Fruit fly (Drosophila melanogaster) whole organism, pupa: ENCODE measurements around the gene CG42717.

ENCODE experiments used
- CG10348 ChIP-seq: fragments of 200-800 bp; sonication (Bioruptor generic); IDR thresholded peaks from 2 replicates; pipeline ENCODE4 v1.3.6; 2022; ENCODE audit warnings: missing biosample characterization, missing genetic modification characterization
- CG12605 ChIP-seq: fragments of 200-800 bp; sonication (Bioruptor generic); IDR thresholded peaks from 2 replicates; pipeline ENCODE4 v1.3.6; 2022; ENCODE audit warnings: missing biosample characterization, missing genetic modification characterization
- CG13204 ChIP-seq: fragments of 200-800 bp; sonication (Bioruptor generic); optimal IDR thresholded peaks from 2 replicates; lab custom pipeline; 2018; ENCODE audit warnings: missing biosample characterization, mild to moderate bottlenecking, missing genetic modification characterization, moderate library complexity
- CG14655 ChIP-seq: fragments of 200-800 bp; sonication (Bioruptor generic); optimal IDR thresholded peaks from 3 replicates; lab custom pipeline; 2017; ENCODE audit warnings: mild to moderate bottlenecking, missing biosample characterization, missing genetic modification reagents, missing genetic modification characterization
- CG15710 ChIP-seq: fragments of 200-800 bp; sonication (Bioruptor generic); optimal IDR thresholded peaks from 2 replicates; lab custom pipeline; 2018; ENCODE audit warnings: missing biosample characterization, mild to moderate bottlenecking, missing genetic modification characterization, moderate library complexity
- CG17806 ChIP-seq: fragments of 200-800 bp; sonication (Bioruptor generic); optimal IDR thresholded peaks from 2 replicates; lab custom pipeline; 2018; ENCODE audit warnings: missing biosample characterization, mild to moderate bottlenecking, missing genetic modification characterization, moderate library complexity
- CG32121 ChIP-seq: fragments of 200-800 bp; sonication (Bioruptor generic); IDR thresholded peaks from 2 replicates; pipeline ENCODE4 v1.3.6; 2022; ENCODE audit warnings: missing biosample characterization, missing genetic modification characterization
- CG34367 ChIP-seq: fragments of 200-800 bp; sonication (Bioruptor generic); optimal IDR thresholded peaks from 2 replicates; lab custom pipeline; 2018; ENCODE audit warnings: missing biosample characterization, mild to moderate bottlenecking, missing genetic modification characterization
- CG4496 ChIP-seq: fragments of 200-800 bp; sonication (Bioruptor generic); IDR thresholded peaks from 3 replicates; pipeline ENCODE4 v1.3.6; 2022; ENCODE audit warnings: missing biosample characterization, missing genetic modification characterization
- CG8159 ChIP-seq: fragments of 200-800 bp; sonication (Bioruptor generic); optimal IDR thresholded peaks from 3 replicates; lab custom pipeline; 2018; ENCODE audit warnings: missing biosample characterization, mild to moderate bottlenecking, missing genetic modification characterization, moderate library complexity
- CG8301 ChIP-seq: fragments of 200-800 bp; sonication (Bioruptor generic); optimal IDR thresholded peaks from 2 replicates; lab custom pipeline; 2018; ENCODE audit warnings: missing biosample characterization, mild to moderate bottlenecking, missing genetic modification characterization
- CG9948 ChIP-seq: fragments of 200-800 bp; sonication (Bioruptor generic); optimal IDR thresholded peaks from 2 replicates; lab custom pipeline; 2018; ENCODE audit warnings: missing biosample characterization, mild to moderate bottlenecking, missing genetic modification characterization, moderate library complexity
- D1 ChIP-seq: fragments of 200-800 bp; sonication (Bioruptor generic); optimal IDR thresholded peaks from 2 replicates; lab custom pipeline; 2018; ENCODE audit warnings: missing biosample characterization, mild to moderate bottlenecking, missing genetic modification characterization, moderate library complexity
- EcR ChIP-seq: fragments of 200-800 bp; sonication (Bioruptor generic); optimal IDR thresholded peaks from 3 replicates; lab custom pipeline; 2019; ENCODE audit warnings: missing biosample characterization, missing genetic modification characterization, mild to moderate bottlenecking, moderate library complexity, missing genetic modification reagents
- Ets98B ChIP-seq: fragments of 200-800 bp; sonication (Bioruptor generic); IDR thresholded peaks from 2 replicates; pipeline ENCODE4 v1.3.6; 2022; ENCODE audit warnings: missing biosample characterization, missing genetic modification characterization
- Pif1A ChIP-seq: fragments of 200-800 bp; sonication (Bioruptor generic); optimal IDR thresholded peaks from 3 replicates; lab custom pipeline; 2016; ENCODE audit warnings: missing biosample characterization, missing genetic modification characterization
- Pif1B ChIP-seq: fragments of 200-800 bp; sonication (Bioruptor generic); optimal IDR thresholded peaks from 3 replicates; lab custom pipeline; 2016; ENCODE audit warnings: missing biosample characterization, missing genetic modification characterization
- Snoo ChIP-seq: fragments of 200-800 bp; sonication (Bioruptor generic); optimal IDR thresholded peaks from 3 replicates; lab custom pipeline; 2017; ENCODE audit warnings: missing biosample characterization, mild to moderate bottlenecking, missing genetic modification characterization, inconsistent platforms
- fd96Ca ChIP-seq: fragments of 200-800 bp; sonication (Bioruptor generic); IDR thresholded peaks from 3 replicates; pipeline ENCODE4 v1.3.6; 2022; ENCODE audit warnings: missing biosample characterization, missing genetic modification characterization
- gl ChIP-seq: fragments of 200-800 bp; sonication (Bioruptor generic); optimal IDR thresholded peaks from 2 replicates; lab custom pipeline; 2018; ENCODE audit warnings: missing biosample characterization, mild to moderate bottlenecking, missing genetic modification characterization
- rn ChIP-seq: fragments of 200-800 bp; sonication (Bioruptor generic); IDR thresholded peaks from 2 replicates; pipeline ENCODE4 v1.3.6; 2022; ENCODE audit warnings: missing biosample characterization, missing genetic modification characterization

Gene CG42717

dm6 chr3L:16015765-16016760 lies 16.9 kb downstream of the CG42717 start:
- TF ChIP-seq Ets98B (GFP tag; lab: Robert Waterston, UW) (no peak), rn (no peak), CG32121 (GFP tag; lab: Robert Waterston, UW) (no peak), CG8159 (tag; lab: Kevin White, UChicago) (peak; percentile 86), fd96Ca (GFP tag; lab: Robert Waterston, UW) (no peak), Pif1B (peak; percentile 35), EcR (no peak), Pif1A (GFP tag; lab: Kevin White, UChicago) (peak; percentile 3), CG13204 (GFP tag; lab: Kevin White, UChicago) (no peak), CG4496 (GFP tag; lab: Robert Waterston, UW) (no peak), CG10348 (no peak), CG14655 (GFP tag; lab: Kevin White, UChicago) (peak; percentile 68), CG8301 (tag; lab: Kevin White, UChicago) (peak; percentile 50), D1 (peak; percentile 74), CG12605 (no peak), gl (no peak), CG17806 (tag; lab: Kevin White, UChicago) (peak; percentile 71), CG15710 (peak; percentile 64), CG9948 (tag; lab: Kevin White, UChicago) (peak; percentile 80), CG34367 (tag; lab: Kevin White, UChicago) (peak; percentile 33), Snoo (tag; lab: Kevin White, UChicago) (peak; percentile 55)

DNA sequence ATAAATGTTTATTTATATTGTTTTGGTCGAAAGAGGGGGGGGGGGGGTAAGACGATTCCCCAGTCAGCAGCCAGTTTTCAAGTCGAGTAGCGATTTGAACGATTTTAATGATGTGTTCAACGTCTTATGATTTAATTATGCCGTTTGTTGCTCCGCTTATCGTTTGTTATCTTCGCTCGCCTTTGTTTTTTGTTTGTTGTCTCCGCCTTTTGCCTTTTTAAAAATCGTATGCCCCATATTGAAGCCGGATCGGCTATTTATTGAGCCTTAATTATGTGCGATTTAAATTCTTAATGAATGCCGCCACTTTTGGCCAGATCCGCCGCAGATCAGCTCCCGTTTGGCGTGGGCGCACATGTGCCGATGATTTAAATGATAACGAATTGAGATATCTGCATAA lies 18.5 kb downstream of the CG42717 start:
- TF ChIP-seq CG4496 (GFP tag; lab: Robert Waterston, UW) (no peak), CG8301 (tag; lab: Kevin White, UChicago) (no peak), Pif1B (no peak), CG9948 (tag; lab: Kevin White, UChicago) (no peak), gl (no peak), rn (no peak)

- no peak for TF ChIP-seq gl
- peak; percentile 36 for TF ChIP-seq CG8159 (tag; lab: Kevin White, UChicago)
- no peak for TF ChIP-seq D1
- peak; percentile 13 for TF ChIP-seq CG14655 (GFP tag; lab: Kevin White, UChicago)
- peak; percentile 34 for TF ChIP-seq CG9948 (tag; lab: Kevin White, UChicago)
- TF ChIP-seq CG10348, result no peak
- no peak for TF ChIP-seq CG8301 (tag; lab: Kevin White, UChicago)
Observed at dm6 chr3L:16013198-16013982, 19.6 kb downstream of the CG42717 start.

DNA sequence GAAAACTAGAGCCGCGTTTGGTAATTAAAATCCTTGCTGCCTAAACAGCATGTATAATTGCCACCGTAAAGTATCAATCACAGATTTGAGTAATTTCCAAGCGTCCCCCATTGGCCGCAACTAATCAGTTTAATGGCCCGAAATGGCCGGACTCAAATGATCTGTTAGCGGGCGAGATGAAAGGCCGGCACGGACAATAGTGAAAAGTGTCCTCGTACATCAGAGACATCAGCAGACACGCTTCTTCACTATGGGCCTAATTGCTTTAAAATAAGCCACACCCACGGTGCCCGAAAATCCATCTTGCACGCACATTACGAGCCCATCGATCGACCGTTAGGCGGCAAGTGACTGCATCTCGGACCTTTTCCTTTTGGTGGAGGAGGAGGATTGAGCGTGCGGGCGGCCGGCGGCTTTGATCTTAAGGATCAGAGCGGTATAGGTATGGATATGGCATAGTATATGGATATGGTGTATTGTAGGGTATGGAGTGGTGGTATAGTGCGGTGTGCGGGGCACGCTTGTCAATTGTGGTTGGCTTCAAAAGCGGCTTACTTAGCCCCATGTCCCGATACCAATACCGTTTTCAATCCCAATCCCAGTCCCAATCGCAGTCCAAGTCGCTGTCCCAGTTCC lies 20.6 kb downstream of the CG42717 start:
- TF ChIP-seq CG13204 (GFP tag; lab: Kevin White, UChicago), result no peak
- TF ChIP-seq CG4496 (GFP tag; lab: Robert Waterston, UW), result 0 out of 3 replicates have a peak, but pooled peaks have one; percentile 23
- TF ChIP-seq CG8159 (tag; lab: Kevin White, UChicago), result no peak
- no peak for TF ChIP-seq CG15710
- no peak for TF ChIP-seq CG12605
- no peak for TF ChIP-seq CG17806 (tag; lab: Kevin White, UChicago)
- no peak for TF ChIP-seq rn

DNA sequence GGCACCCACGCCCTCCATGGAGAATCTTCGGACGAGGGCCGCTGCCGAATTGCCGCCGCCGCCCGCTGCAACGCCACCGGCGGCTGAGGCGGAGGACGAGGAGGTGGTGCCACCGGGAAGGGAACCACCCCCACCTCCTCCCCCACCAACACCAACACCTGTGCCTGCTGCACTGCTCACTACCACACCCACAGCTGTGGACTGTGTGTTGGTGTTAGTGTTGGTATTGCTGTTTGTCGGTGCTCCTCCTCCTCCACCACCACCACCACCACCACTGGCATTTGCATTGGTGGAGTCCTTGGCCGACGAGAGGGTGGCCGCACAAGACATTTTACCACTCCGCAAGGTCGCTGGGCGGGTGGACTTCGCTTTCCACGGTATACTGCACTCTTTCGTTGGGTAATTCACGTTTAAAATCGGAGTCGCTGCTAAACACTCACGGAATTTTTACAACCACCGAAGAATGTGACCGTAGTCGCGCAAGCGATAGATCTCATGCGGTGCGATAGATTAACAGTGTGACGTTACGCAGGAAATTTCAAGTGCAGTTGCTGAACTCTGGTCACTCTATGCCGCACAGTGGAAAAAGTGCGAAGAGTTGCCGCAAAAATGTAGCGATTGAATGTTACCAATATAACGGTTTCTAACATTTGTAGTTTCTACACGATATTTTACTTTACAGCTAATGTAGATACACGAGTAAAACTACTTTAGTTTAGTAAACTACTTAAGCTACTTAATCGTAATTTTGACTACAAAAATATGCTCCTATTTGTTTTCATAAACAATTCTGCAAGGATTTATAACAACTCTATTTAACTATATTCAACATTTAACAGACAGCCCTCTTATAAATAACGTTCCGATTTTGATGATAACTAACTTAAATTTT lies 21.4 kb downstream of the CG42717 start, which contains the start of gene mib1:
mib1 (minus strand) TSS at position 494 of the 892 bp plus-strand sequence.
- TF ChIP-seq D1 (no peak), fd96Ca (GFP tag; lab: Robert Waterston, UW) (peak; percentile 68; the same call in 1 of the 3 replicates), CG10348 (no peak), CG13204 (GFP tag; lab: Kevin White, UChicago) (peak; percentile 93), CG12605 (0 out of 2 replicates have a peak, but pooled peaks have one; percentile 29), CG4496 (GFP tag; lab: Robert Waterston, UW) (peak; percentile 32; the same call in 1 of the 3 replicates), CG17806 (tag; lab: Kevin White, UChicago) (no peak), Snoo (tag; lab: Kevin White, UChicago) (peak; percentile 36), CG14655 (GFP tag; lab: Kevin White, UChicago) (no peak), gl (no peak), CG15710 (no peak), CG32121 (GFP tag; lab: Robert Waterston, UW) (no peak; the same call in none of the 2 replicates), CG9948 (tag; lab: Kevin White, UChicago) (no peak), CG34367 (tag; lab: Kevin White, UChicago) (no peak), EcR (peak; percentile 27), Pif1A (GFP tag; lab: Kevin White, UChicago) (no peak), CG8159 (tag; lab: Kevin White, UChicago) (no peak), Pif1B (peak; percentile 37), CG8301 (tag; lab: Kevin White, UChicago) (no peak), Ets98B (GFP tag; lab: Robert Waterston, UW) (peak; percentile 26), rn (0 out of 2 replicates have a peak, but pooled peaks have one; percentile 26)
